Worm (Caenorhabditis elegans): ENCODE results near the gene hecw-1.

DNA sequence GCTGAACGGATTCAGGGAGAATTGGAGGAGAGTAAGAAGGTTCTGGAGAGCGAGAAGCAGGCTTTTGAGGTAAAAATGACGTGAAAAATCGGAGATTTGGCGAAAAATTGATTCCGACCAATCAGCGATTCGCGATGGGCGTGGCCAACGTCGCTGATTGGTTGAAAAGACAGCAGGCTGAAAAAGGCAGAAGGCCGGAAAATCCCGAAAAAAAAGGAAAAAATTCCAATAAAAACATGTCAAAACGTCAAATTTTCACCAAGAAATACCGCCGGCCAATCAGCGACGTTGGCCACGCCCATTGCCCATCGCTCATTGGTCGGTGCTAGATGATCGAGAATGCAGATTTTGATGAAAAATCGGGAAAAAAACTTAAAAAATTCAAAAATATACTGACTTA lies 27.7 kb upstream of the hecw-1 start:
- TF ChIP-seq aly-1 (tag; optimal IDR thresholded peaks at IDR 0.05) (no peak), hmbx-1 (tag; optimal IDR thresholded peaks at IDR 0.05) (no peak), F13C5.2 (tag; optimal IDR thresholded peaks at IDR 0.05) (no peak), ama-1 (optimal IDR thresholded peaks at IDR 0.05) (no peak), scrt-1 (GFP tag; IDR thresholded peaks at IDR 0.05) (no peak), tbx-11 (GFP tag; IDR thresholded peaks at IDR 0.05) (no peak), ets-7 (tag; optimal IDR thresholded peaks at IDR 0.05) (no peak), tbx-37 (GFP tag; conservative IDR thresholded peaks at IDR 0.05) (no peak), flt-1 (GFP tag; IDR thresholded peaks at IDR 0.05) (no peak), B0310.2 (tag; optimal IDR thresholded peaks at IDR 0.05) (no peak), hmg-4 (GFP tag; optimal IDR thresholded peaks at IDR 0.05) (no peak), ceh-36 (tag; optimal IDR thresholded peaks at IDR 0.05) (no peak)
